Fruit fly (Drosophila melanogaster): ENCODE data around the gene Cp15.

DNA sequence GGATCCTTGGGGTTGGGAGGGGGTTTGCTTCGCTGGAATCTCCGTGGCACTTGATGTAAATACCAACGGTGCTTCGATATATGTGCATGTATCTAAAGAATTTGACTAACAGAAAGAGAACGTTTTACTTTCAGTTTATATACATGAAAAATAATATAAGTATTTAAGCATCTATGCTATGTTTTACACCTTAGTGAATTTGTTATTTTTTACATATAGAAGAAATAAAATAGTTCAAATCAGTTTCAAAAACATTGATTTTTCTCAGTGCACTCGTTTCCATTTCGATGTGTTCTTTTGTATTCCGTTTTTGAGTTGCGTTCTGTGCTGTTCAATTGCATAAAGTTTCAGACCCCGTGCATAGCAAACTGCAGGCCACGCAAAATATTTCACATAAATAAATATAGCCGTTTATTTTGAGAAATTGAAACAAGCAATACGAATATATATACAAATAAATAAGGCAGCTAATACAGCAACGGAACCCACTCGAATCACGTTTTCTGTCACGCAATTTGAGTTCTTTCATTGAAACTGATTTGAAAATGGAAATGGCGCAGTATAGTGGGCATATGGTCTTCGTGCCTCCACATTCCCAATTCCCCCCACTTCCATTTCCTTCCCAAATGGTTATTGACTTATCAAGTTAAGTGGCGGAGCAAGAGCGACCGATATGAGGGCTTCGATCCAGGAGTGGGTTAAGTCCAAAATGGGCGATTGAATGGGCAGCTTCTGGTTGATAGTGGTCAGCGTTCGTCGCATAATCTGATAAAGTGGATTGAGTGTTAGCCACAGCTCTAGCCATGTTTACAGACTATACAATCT lies 45.5 kb upstream of the Cp15 start:
- TF ChIP-seq Met (GFP tag; optimal IDR thresholded peaks at IDR 0.05): peak; percentile 6
- TF ChIP-seq Ets21C (GFP tag; optimal IDR thresholded peaks at IDR 0.05): no peak
- peak; percentile 4 for TF ChIP-seq Hr39 (GFP tag; optimal IDR thresholded peaks at IDR 0.05)
- TF ChIP-seq vri (GFP tag; optimal IDR thresholded peaks at IDR 0.05): peak; percentile 60
- no peak for TF ChIP-seq CG3919 (GFP tag; optimal IDR thresholded peaks at IDR 0.05)
- TF ChIP-seq Gug (GFP tag; IDR thresholded peaks at IDR 0.05): no peak
- TF ChIP-seq CG6808 (GFP tag; optimal IDR thresholded peaks at IDR 0.05): no peak
- TF ChIP-seq Blimp-1 (GFP tag; optimal IDR thresholded peaks at IDR 0.05): no peak
- TF ChIP-seq CG6854 (GFP tag; optimal IDR thresholded peaks at IDR 0.05): no peak
- no peak for TF ChIP-seq spab (GFP tag; optimal IDR thresholded peaks at IDR 0.05)
- TF ChIP-seq Sox15 (GFP tag; optimal IDR thresholded peaks at IDR 0.05): no peak
